Fruit fly (Drosophila melanogaster): ENCODE measurements around the gene msd5.

msd5 gene

DNA sequence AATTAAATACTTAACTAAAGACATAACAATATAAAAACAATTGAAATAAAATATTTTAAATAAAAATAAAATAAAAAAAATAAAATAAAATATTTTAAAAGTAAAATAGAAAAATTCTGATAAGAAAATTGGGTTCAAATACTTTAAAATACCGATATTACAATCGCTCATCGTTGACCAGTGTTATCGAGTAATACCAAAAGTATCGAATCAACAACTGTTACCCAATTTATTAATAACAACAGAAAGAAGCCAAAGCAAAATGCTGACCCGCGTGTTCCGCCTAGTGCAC lies 17.9 kb upstream of the msd5 start, which contains the start of gene CG9166:
TSS of gene CG9166 (plus strand) at position 193 of the 292 bp plus-strand sequence.
- TF ChIP-seq CG8301 (tag; optimal IDR thresholded peaks at IDR 0.05) (no peak), EcR (GFP tag; optimal IDR thresholded peaks at IDR 0.05) (no peak), fd96Ca (GFP tag; IDR thresholded peaks at IDR 0.05) (no peak)

DNA sequence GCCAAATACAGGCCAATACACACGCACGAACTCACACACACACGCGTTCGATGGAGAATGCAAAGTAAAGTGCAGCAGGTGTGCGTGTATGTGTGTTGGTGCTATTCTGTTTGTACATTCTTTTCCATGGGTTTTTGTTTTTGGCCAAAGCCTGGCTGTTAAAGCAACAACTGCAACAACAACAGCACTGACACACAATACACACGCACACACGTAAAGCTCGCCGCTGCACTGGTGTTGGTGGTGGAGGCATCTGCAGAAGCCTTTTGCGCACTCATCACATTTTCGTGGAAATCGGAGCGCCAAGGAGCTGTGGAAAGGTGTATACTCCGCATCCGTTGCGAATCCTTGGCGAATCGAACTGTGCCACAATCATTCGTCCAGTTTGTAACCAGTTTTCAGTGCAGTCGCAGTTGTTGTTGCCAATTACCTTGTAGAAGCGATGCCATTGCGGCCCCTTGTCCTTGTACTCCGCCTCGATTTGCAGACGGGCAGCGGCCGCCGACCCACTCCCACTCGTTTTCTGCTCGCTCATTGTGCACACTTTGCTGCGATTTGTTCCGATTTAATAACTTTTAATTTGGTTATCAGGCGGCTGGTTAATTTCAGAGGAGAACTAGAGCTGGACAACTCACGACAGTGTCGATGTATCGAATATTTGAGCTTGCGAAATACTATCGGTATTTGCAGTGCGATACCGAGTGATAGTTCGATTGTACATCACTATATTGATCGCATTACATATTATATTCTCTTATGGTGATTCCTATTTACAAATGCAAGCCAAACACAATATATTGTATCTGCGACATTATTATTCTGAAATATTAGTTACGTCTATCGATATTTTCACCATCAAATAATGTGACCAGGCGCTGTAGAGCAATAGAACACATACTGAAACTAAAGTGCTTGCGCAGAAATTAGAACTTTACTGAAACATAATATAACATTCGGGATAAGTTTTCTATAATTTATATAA lies 17.3 kb upstream of the msd5 start:
- TF ChIP-seq CG15710 (tag; optimal IDR thresholded peaks at IDR 0.05) (peak; percentile 24), CG8301 (tag; optimal IDR thresholded peaks at IDR 0.05) (no peak), Snoo (tag; optimal IDR thresholded peaks at IDR 0.05) (peak; percentile 28), CG8159 (tag; optimal IDR thresholded peaks at IDR 0.05) (peak; percentile 41), gl (tag; optimal IDR thresholded peaks at IDR 0.05) (no peak), Pif1A (GFP tag; optimal IDR thresholded peaks at IDR 0.05) (peak; percentile 36), Ets98B (GFP tag; IDR thresholded peaks at IDR 0.05) (peak; percentile 40; the same call in 1 of the 2 replicates), CG17806 (tag; optimal IDR thresholded peaks at IDR 0.05) (peak; percentile 4)

- TF ChIP-seq gl (tag; optimal IDR thresholded peaks at IDR 0.05) (no peak), CG4496 (GFP tag; IDR thresholded peaks at IDR 0.05) (0 out of 3 replicates have a peak, but pooled peaks have one; percentile 7), CG13204 (GFP tag; optimal IDR thresholded peaks at IDR 0.05) (no peak), fd96Ca (GFP tag; IDR thresholded peaks at IDR 0.05) (peak; percentile 26; the same call in 1 of the 3 replicates)
Observed at dm6 chr3L:1349397-1349796, 16.5 kb upstream of the msd5 start.

dm6 chr3L:1348935-1349334 lies 16.0 kb upstream of the msd5 start:
- no peak for TF ChIP-seq CG12605 (GFP tag; IDR thresholded peaks at IDR 0.05)
- no peak for TF ChIP-seq CG32121 (GFP tag; IDR thresholded peaks at IDR 0.05)

DNA sequence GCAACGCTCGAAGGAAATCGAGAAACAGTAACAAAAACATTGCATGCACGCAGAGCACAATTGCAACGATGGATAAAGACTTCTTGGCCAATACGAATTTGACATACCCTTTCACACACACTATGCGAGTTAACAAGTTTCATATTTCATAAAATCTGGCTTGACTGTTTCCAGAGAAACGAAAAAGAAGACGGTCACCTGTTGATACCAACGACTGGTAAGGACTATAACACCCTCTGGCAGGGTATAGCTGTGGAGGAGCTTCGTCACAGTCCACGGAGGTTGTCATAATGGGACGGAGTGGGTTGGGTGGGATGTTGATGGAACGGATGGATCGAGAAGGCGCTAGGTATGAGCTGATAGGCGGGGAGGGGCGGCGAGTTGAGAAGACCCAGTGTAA lies 15.3 kb upstream of the msd5 start:
- TF ChIP-seq rn (GFP tag; IDR thresholded peaks at IDR 0.05) (peak; percentile 68), CG14655 (GFP tag; optimal IDR thresholded peaks at IDR 0.05) (no peak), CG34367 (tag; optimal IDR thresholded peaks at IDR 0.05) (peak; percentile 78), Pif1B (GFP tag; optimal IDR thresholded peaks at IDR 0.05) (peak; percentile 63), Pif1A (GFP tag; optimal IDR thresholded peaks at IDR 0.05) (no peak), EcR (GFP tag; optimal IDR thresholded peaks at IDR 0.05) (peak; percentile 36), Snoo (tag; optimal IDR thresholded peaks at IDR 0.05) (peak; percentile 72), CG32121 (GFP tag; IDR thresholded peaks at IDR 0.05) (peak; percentile 81), fd96Ca (GFP tag; IDR thresholded peaks at IDR 0.05) (peak; percentile 92), CG10348 (GFP tag; IDR thresholded peaks at IDR 0.05) (no peak), CG12605 (GFP tag; IDR thresholded peaks at IDR 0.05) (peak; percentile 75), gl (tag; optimal IDR thresholded peaks at IDR 0.05) (peak; percentile 64), CG8159 (tag; optimal IDR thresholded peaks at IDR 0.05) (peak; percentile 73), CG9948 (tag; optimal IDR thresholded peaks at IDR 0.05) (peak; percentile 75), CG8301 (tag; optimal IDR thresholded peaks at IDR 0.05) (peak; percentile 79), D1 (tag; optimal IDR thresholded peaks at IDR 0.05) (no peak), CG15710 (tag; optimal IDR thresholded peaks at IDR 0.05) (peak; percentile 83), CG13204 (GFP tag; optimal IDR thresholded peaks at IDR 0.05) (no peak), CG17806 (tag; optimal IDR thresholded peaks at IDR 0.05) (peak; percentile 68), CG4496 (GFP tag; IDR thresholded peaks at IDR 0.05) (peak; percentile 87), Ets98B (GFP tag; IDR thresholded peaks at IDR 0.05) (peak; percentile 91)

- TF ChIP-seq CG4496 (GFP tag; IDR thresholded peaks at IDR 0.05) (0 out of 3 replicates have a peak, but pooled peaks have one; percentile 8), CG34367 (tag; optimal IDR thresholded peaks at IDR 0.05) (no peak), EcR (GFP tag; optimal IDR thresholded peaks at IDR 0.05) (peak; percentile 42), CG9948 (tag; optimal IDR thresholded peaks at IDR 0.05) (no peak)
Observed at dm6 chr3L:1346956-1347587, 14.1 kb upstream of the msd5 start.

- TF ChIP-seq Pif1B (GFP tag; optimal IDR thresholded peaks at IDR 0.05) (no peak), CG12605 (GFP tag; IDR thresholded peaks at IDR 0.05) (0 out of 2 replicates have a peak, but pooled peaks have one; percentile 14), CG17806 (tag; optimal IDR thresholded peaks at IDR 0.05) (peak; percentile 29), CG15710 (tag; optimal IDR thresholded peaks at IDR 0.05) (peak; percentile 54), gl (tag; optimal IDR thresholded peaks at IDR 0.05) (no peak), CG13204 (GFP tag; optimal IDR thresholded peaks at IDR 0.05) (no peak), Pif1A (GFP tag; optimal IDR thresholded peaks at IDR 0.05) (no peak), fd96Ca (GFP tag; IDR thresholded peaks at IDR 0.05) (no peak), CG4496 (GFP tag; IDR thresholded peaks at IDR 0.05) (peak; percentile 41; the same call in 1 of the 3 replicates), CG8159 (tag; optimal IDR thresholded peaks at IDR 0.05) (no peak), CG9948 (tag; optimal IDR thresholded peaks at IDR 0.05) (no peak), Ets98B (GFP tag; IDR thresholded peaks at IDR 0.05) (peak; percentile 38; the same call in 1 of the 2 replicates), EcR (GFP tag; optimal IDR thresholded peaks at IDR 0.05) (no peak), rn (GFP tag; IDR thresholded peaks at IDR 0.05) (peak; percentile 32; the same call in 1 of the 2 replicates), CG10348 (GFP tag; IDR thresholded peaks at IDR 0.05) (no peak), CG32121 (GFP tag; IDR thresholded peaks at IDR 0.05) (0 out of 2 replicates have a peak, but pooled peaks have one; percentile 32)
Observed at dm6 chr3L:1342133-1342580, 9.2 kb upstream of the msd5 start, which contains the start of gene indra. Gene indra (minus strand): TSS chr3L:1342403.
